Worm (Caenorhabditis elegans) whole organism, young adult: Measurements from ENCODE around the gene T07C4.3.

ENCODE experiments used
- B0261.1 ChIP-seq: sonication (generic microtip); optimal IDR thresholded peaks from 2 replicates; lab custom pipeline; 2016; ENCODE audit warnings: mild to moderate bottlenecking, missing genetic modification characterization, moderate library complexity, missing compliant biosample characterization
- C17E4.6 ChIP-seq: fragments of 200-800 bp; sonication (Bioruptor generic); IDR thresholded peaks from 2 replicates; pipeline ENCODE4 v1.3.6; 2022; ENCODE audit warnings: missing genetic modification reagents, missing genetic modification characterization, missing compliant biosample characterization
- F57A8.1 ChIP-seq: fragments of 200-800 bp; sonication (Bioruptor generic); optimal IDR thresholded peaks from 2 replicates; lab custom pipeline; 2018; ENCODE audit warnings: mild to moderate bottlenecking, missing genetic modification characterization, moderate library complexity, missing compliant biosample characterization
- cebp-2 ChIP-seq: fragments of 200-800 bp; sonication (Bioruptor generic); IDR thresholded peaks from 2 replicates; pipeline ENCODE4 v1.3.6; 2022; ENCODE audit warnings: missing genetic modification characterization, missing compliant biosample characterization
- hlh-26 ChIP-seq: fragments of 200-800 bp; sonication (Bioruptor generic); conservative IDR thresholded peaks from 2 replicates; pipeline ENCODE4 v1.3.6; 2022; ENCODE audit warnings: missing genetic modification reagents, missing genetic modification characterization, missing compliant biosample characterization
- let-526 ChIP-seq: fragments of 200-800 bp; sonication (Bioruptor generic); IDR thresholded peaks from 2 replicates; pipeline ENCODE4 v1.3.6; 2022; ENCODE audit warnings: missing genetic modification reagents, missing genetic modification characterization, missing compliant biosample characterization
- lin-40 ChIP-seq: sonication (generic microtip); optimal IDR thresholded peaks from 2 replicates; lab custom pipeline; 2016; ENCODE audit warnings: missing genetic modification characterization, mild to moderate bottlenecking, missing compliant biosample characterization, missing genotype, missing genetic modification reagents
- mcd-1 ChIP-seq: fragments of 200-800 bp; sonication (Bioruptor generic); IDR thresholded peaks from 2 replicates; pipeline ENCODE4 v1.3.6; 2022; ENCODE audit warnings: missing genetic modification reagents, missing genetic modification characterization, missing compliant biosample characterization
- mel-28 ChIP-seq: sonication (generic microtip); optimal IDR thresholded peaks from 2 replicates; lab custom pipeline; 2016; ENCODE audit warnings: borderline replicate concordance, mild to moderate bottlenecking, missing genetic modification characterization, missing compliant biosample characterization
- unc-62 ChIP-seq: fragments of 150-350 bp; optimal IDR thresholded peaks from 2 replicates; lab custom pipeline; 2014; ENCODE audit warnings: missing biosample characterization, missing genetic modification reagents, missing genetic modification characterization
- xnd-1 ChIP-seq: sonication (generic microtip); optimal IDR thresholded peaks from 2 replicates; lab custom pipeline; 2016; ENCODE audit warnings: missing genotype, missing genetic modification reagents, missing genetic modification characterization, missing compliant biosample characterization
- ztf-28 ChIP-seq: fragments of 200-800 bp; sonication (Bioruptor generic); IDR thresholded peaks from 2 replicates; pipeline ENCODE4 v1.3.6; 2022; ENCODE audit warnings: missing genetic modification reagents, missing genetic modification characterization, missing compliant biosample characterization
- ztf-6 ChIP-seq: fragments of 200-800 bp; sonication (Bioruptor generic); IDR thresholded peaks from 2 replicates; pipeline ENCODE4 v1.3.6; 2022; ENCODE audit warnings: missing genetic modification reagents, missing genetic modification characterization, missing compliant biosample characterization

- TF ChIP-seq let-526, result no peak
- no peak for TF ChIP-seq C17E4.6
- TF ChIP-seq ztf-28 (GFP tag; lab: Robert Waterston, UW), result no peak
- no peak for TF ChIP-seq mel-28
- TF ChIP-seq B0261.1 (tag; lab: Kevin White, UChicago), result no peak
- no peak for TF ChIP-seq cebp-2 (GFP tag; lab: Robert Waterston, UW)
- no peak for TF ChIP-seq xnd-1 (tag; lab: Kevin White, UChicago)
- no peak for TF ChIP-seq F57A8.1 (GFP tag; lab: Kevin White, UChicago)
- TF ChIP-seq ztf-6, result no peak
- no peak for TF ChIP-seq lin-40
- TF ChIP-seq hlh-26, result no peak
- no peak for TF ChIP-seq mcd-1 (GFP tag; lab: Robert Waterston, UW)
- TF ChIP-seq unc-62 (GFP tag; lab: Kevin White, UChicago), result no peak
Observed at ce11 chrIII:10358751-10359150, 6.8 kb downstream of the T07C4.3 start.
